Worm (Caenorhabditis elegans) whole organism, midembryonic: ENCODE results near the gene C36A4.10.

Experiments used
- T22C8.4 ChIP-seq: fragments of 200-800 bp; sonication (Bioruptor generic); IDR thresholded peaks from 2 replicates; pipeline ENCODE4 v1.3.6; 2022; ENCODE audit warnings: missing genetic modification characterization, missing compliant biosample characterization
- cog-1 ChIP-seq: sonication (generic microtip); optimal IDR thresholded peaks from 2 replicates; lab custom pipeline; 2016; ENCODE audit warnings: missing genetic modification characterization, missing compliant biosample characterization
- flt-1 ChIP-seq: fragments of 200-800 bp; sonication (Bioruptor generic); IDR thresholded peaks from 2 replicates; pipeline ENCODE4 v1.3.6; 2022; ENCODE audit warnings: missing genetic modification characterization, missing compliant biosample characterization
- klf-2 ChIP-seq: fragments of 200-800 bp; sonication (Bioruptor generic); conservative IDR thresholded peaks from 2 replicates; pipeline ENCODE4 v1.3.6; 2022; ENCODE audit warnings: missing genetic modification reagents, missing genetic modification characterization, missing compliant biosample characterization
- med-1 ChIP-seq: sonication (generic microtip); optimal IDR thresholded peaks from 2 replicates; lab custom pipeline; 2017; ENCODE audit warnings: missing genetic modification characterization, mild to moderate bottlenecking, missing compliant biosample characterization, antibody characterized with exemption, missing genetic modification reagents; ENCODE audit not compliant: insufficient read depth
- ref-1 ChIP-seq: fragments of 200-800 bp; sonication (Bioruptor generic); conservative IDR thresholded peaks from 2 replicates; pipeline ENCODE4 v1.3.6; 2022; ENCODE audit warnings: missing genetic modification reagents, missing genetic modification characterization, missing compliant biosample characterization
- tab-1 ChIP-seq: fragments of 200-800 bp; sonication (Bioruptor generic); IDR thresholded peaks from 2 replicates; pipeline ENCODE4 v1.3.6; 2022; ENCODE audit warnings: missing genetic modification characterization, missing compliant biosample characterization
- ztf-23 ChIP-seq: fragments of 200-800 bp; sonication (Bioruptor generic); IDR thresholded peaks from 2 replicates; pipeline ENCODE4 v1.3.6; 2022; ENCODE audit warnings: missing genetic modification reagents, missing genetic modification characterization, missing compliant biosample characterization
- ztf-29 ChIP-seq: fragments of 200-800 bp; sonication (Bioruptor generic); IDR thresholded peaks from 2 replicates; pipeline ENCODE4 v1.3.6; 2022; ENCODE audit warnings: missing genetic modification reagents, missing genetic modification characterization, missing compliant biosample characterization

ce11 chrIII:3867378-3867904 is 36.2 kb upstream of the C36A4.10 start, which contains the start of gene rpl-3:
- TF ChIP-seq ref-1 = peak; percentile 70
- peak; percentile 96 for TF ChIP-seq T22C8.4 (GFP tag; lab: Robert Waterston, UW)
- TF ChIP-seq cog-1 = peak; percentile 100
- peak; percentile 98 for TF ChIP-seq ztf-23 (GFP tag; lab: Robert Waterston, UW)
- peak; percentile 99 for TF ChIP-seq flt-1 (GFP tag; lab: Robert Waterston, UW)
- TF ChIP-seq klf-2 = peak; percentile 91
- peak; percentile 98 for TF ChIP-seq ztf-29
- TF ChIP-seq tab-1 (GFP tag; lab: Robert Waterston, UW) = peak; percentile 88; the same call in 1 of the 2 replicates
- peak; percentile 69 for TF ChIP-seq med-1 (GFP tag; lab: Kevin White, UChicago)
